Fruit fly (Drosophila melanogaster) whole organism, embryonic: ENCODE data around the gene CG7879.

ENCODE experiments used
- Antp ChIP-seq: fragments of 200-800 bp; sonication (Bioruptor generic); optimal IDR thresholded peaks from 3 replicates; lab custom pipeline; 2016; ENCODE audit warnings: missing biosample characterization, missing genetic modification characterization
- Bdp1 ChIP-seq: fragments of 200-800 bp; sonication (Bioruptor generic); optimal IDR thresholded peaks from 3 replicates; lab custom pipeline; 2016; ENCODE audit warnings: missing biosample characterization, missing genetic modification characterization
- CG10274 ChIP-seq: fragments of 200-800 bp; sonication (Bioruptor generic); optimal IDR thresholded peaks from 3 replicates; lab custom pipeline; 2017; ENCODE audit warnings: missing biosample characterization, mild to moderate bottlenecking, missing genetic modification characterization
- CG12071 ChIP-seq: fragments of 200-800 bp; sonication (Bioruptor generic); optimal IDR thresholded peaks from 3 replicates; lab custom pipeline; 2018; ENCODE audit warnings: missing biosample characterization, mild to moderate bottlenecking, missing genetic modification characterization
- CG12744 ChIP-seq: fragments of 200-800 bp; sonication (Bioruptor generic); optimal IDR thresholded peaks from 2 replicates; lab custom pipeline; 2016; ENCODE audit warnings: missing biosample characterization, missing genetic modification characterization
- CG12942 ChIP-seq: fragments of 200-800 bp; sonication (Bioruptor generic); optimal IDR thresholded peaks from 3 replicates; lab custom pipeline; 2016; ENCODE audit warnings: missing biosample characterization, missing genetic modification characterization
- CG13287 ChIP-seq: fragments of 200-800 bp; sonication (Bioruptor generic); IDR thresholded peaks from 2 replicates; pipeline ENCODE4 v1.3.6; 2022; ENCODE audit warnings: missing biosample characterization, missing genetic modification characterization; ENCODE audit not compliant: partially characterized antibody
- CG15073 ChIP-seq: fragments of 200-800 bp; sonication (Bioruptor generic); optimal IDR thresholded peaks from 2 replicates; lab custom pipeline; 2016; ENCODE audit warnings: missing biosample characterization, missing genetic modification characterization
- CG15696 ChIP-seq: fragments of 200-800 bp; sonication (Bioruptor generic); optimal IDR thresholded peaks from 2 replicates; lab custom pipeline; 2019; ENCODE audit warnings: missing biosample characterization, mild to moderate bottlenecking, missing genetic modification characterization, moderate library complexity
- CG18011 ChIP-seq: fragments of 200-800 bp; sonication (Bioruptor generic); optimal IDR thresholded peaks from 2 replicates; lab custom pipeline; 2017; ENCODE audit warnings: missing biosample characterization, missing genetic modification characterization, mild to moderate bottlenecking, moderate library complexity, missing genotype
- CG18599 ChIP-seq: fragments of 200-800 bp; sonication (Bioruptor generic); optimal IDR thresholded peaks from 3 replicates; lab custom pipeline; 2017; ENCODE audit warnings: missing biosample characterization, missing genetic modification characterization, mild to moderate bottlenecking, moderate library complexity, missing genetic modification reagents
- CG31441 ChIP-seq: fragments of 200-800 bp; sonication (Bioruptor generic); IDR thresholded peaks from 2 replicates; pipeline ENCODE4 v1.3.6; 2022; ENCODE audit warnings: missing biosample characterization, missing genetic modification characterization
- CG32772 ChIP-seq: fragments of 200-800 bp; sonication (Bioruptor generic); IDR thresholded peaks from 2 replicates; pipeline ENCODE4 v1.3.6; 2022; ENCODE audit warnings: missing biosample characterization, missing genetic modification characterization
- CG34376 ChIP-seq: fragments of 200-800 bp; sonication (Bioruptor generic); optimal IDR thresholded peaks from 2 replicates; lab custom pipeline; 2018; ENCODE audit warnings: missing biosample characterization, mild to moderate bottlenecking, missing genetic modification characterization
- CG7556 ChIP-seq: fragments of 200-800 bp; sonication (Bioruptor generic); optimal IDR thresholded peaks from 2 replicates; lab custom pipeline; 2017; ENCODE audit warnings: missing biosample characterization, mild to moderate bottlenecking, missing genetic modification characterization
- CG9876 ChIP-seq: fragments of 200-800 bp; sonication (Bioruptor generic); optimal IDR thresholded peaks from 2 replicates; lab custom pipeline; 2016; ENCODE audit warnings: missing biosample characterization, missing genetic modification characterization
- D ChIP-seq, 2 experiments: fragments of 200-800 bp in 1 of 2; fragments of >200 bp in 1 of 2; sonication (Bioruptor generic) in 1 of 2; optimal IDR thresholded peaks; 2 replicates in 1 of 2; 3 replicates in 1 of 2; lab custom pipeline; 2017; ENCODE audit warnings: mild to moderate bottlenecking in 1 of 2, missing biosample characterization in 1 of 2, missing genetic modification characterization in 1 of 2, missing genetic modification reagents in 1 of 2
- Dref ChIP-seq: fragments of 200-800 bp; sonication (Bioruptor generic); IDR thresholded peaks from 2 replicates; pipeline ENCODE4 v1.3.6; 2022; ENCODE audit warnings: missing biosample characterization, missing genetic modification characterization
- H15 ChIP-seq: fragments of 200-800 bp; sonication (Bioruptor generic); IDR thresholded peaks from 3 replicates; pipeline ENCODE4 v1.3.6; 2022; ENCODE audit warnings: missing biosample characterization, missing genetic modification characterization
- Hr3 ChIP-seq: fragments of 200-800 bp; sonication (Bioruptor generic); optimal IDR thresholded peaks from 3 replicates; lab custom pipeline; 2016; ENCODE audit warnings: missing biosample characterization, missing genetic modification characterization
- Mrtf ChIP-seq: fragments of 200-800 bp; sonication (Bioruptor generic); IDR thresholded peaks from 3 replicates; pipeline ENCODE4 v1.3.6; 2022; ENCODE audit warnings: missing biosample characterization, missing genetic modification characterization
- Neu2 ChIP-seq: fragments of 200-800 bp; sonication (Bioruptor generic); optimal IDR thresholded peaks from 3 replicates; lab custom pipeline; 2016; ENCODE audit warnings: missing biosample characterization, missing genetic modification characterization, borderline replicate concordance
- Nf-YA ChIP-seq: fragments of 200-800 bp; sonication (Bioruptor generic); IDR thresholded peaks from 2 replicates; pipeline ENCODE4 v1.3.6; 2022; ENCODE audit warnings: missing biosample characterization, missing genetic modification characterization
- aop ChIP-seq: fragments of 200-800 bp; sonication (Bioruptor generic); IDR thresholded peaks from 2 replicates; pipeline ENCODE4 v1.3.6; 2022; ENCODE audit warnings: missing biosample characterization, missing genetic modification characterization
- az2 ChIP-seq: fragments of 200-800 bp; sonication (Bioruptor generic); optimal IDR thresholded peaks from 3 replicates; lab custom pipeline; 2016; ENCODE audit warnings: missing biosample characterization, missing genetic modification characterization
- crp ChIP-seq, 2 experiments: fragments of 200-800 bp; sonication (Bioruptor generic); optimal IDR thresholded peaks; 2 replicates in 1 of 2; 3 replicates in 1 of 2; lab custom pipeline; 2017; ENCODE audit warnings: missing biosample characterization in 2 of 2, missing genetic modification characterization in 2 of 2, mild to moderate bottlenecking in 1 of 2, moderate library complexity in 1 of 2
- cwo ChIP-seq: fragments of 200-800 bp; sonication (Bioruptor generic); optimal IDR thresholded peaks from 3 replicates; lab custom pipeline; 2017; ENCODE audit warnings: missing biosample characterization, missing genetic modification characterization, mild to moderate bottlenecking, moderate library complexity, missing genetic modification reagents
- fd3F ChIP-seq: fragments of 200-800 bp; sonication (Bioruptor generic); optimal IDR thresholded peaks from 2 replicates; lab custom pipeline; 2018; ENCODE audit warnings: missing biosample characterization, mild to moderate bottlenecking, missing genetic modification characterization, moderate library complexity
- h ChIP-seq: fragments of >200 bp; optimal IDR thresholded peaks from 2 replicates; lab custom pipeline; 2017
- insv ChIP-seq, 2 experiments: fragments of 200-800 bp; sonication (Bioruptor generic); optimal IDR thresholded peaks; 3 replicates each; lab custom pipeline; 2016 to 2018; ENCODE audit warnings: missing biosample characterization in 2 of 2, missing genetic modification characterization in 2 of 2
- jigr1 ChIP-seq: fragments of 200-800 bp; sonication (Bioruptor generic); IDR thresholded peaks from 3 replicates; pipeline ENCODE4 v1.3.6; 2022; ENCODE audit warnings: missing biosample characterization, missing genetic modification characterization
- klu ChIP-seq: fragments of 200-800 bp; sonication (Bioruptor generic); IDR thresholded peaks from 2 replicates; pipeline ENCODE4 v1.3.6; 2022; ENCODE audit warnings: missing biosample characterization, missing genetic modification characterization
- lola ChIP-seq, 3 experiments: fragments of >200 bp in 2 of 3; fragments of 200-800 bp in 1 of 3; sonication (Bioruptor generic) in 1 of 3; optimal IDR thresholded peaks; 2 replicates each; lab custom pipeline; 2017 to 2019; ENCODE audit warnings: missing biosample characterization in 3 of 3, missing genetic modification characterization in 3 of 3, mild to moderate bottlenecking in 1 of 3, moderate library complexity in 1 of 3
- lov ChIP-seq, 2 experiments: fragments of 200-800 bp in 1 of 2; fragments of >200 bp in 1 of 2; sonication (Bioruptor generic) in 1 of 2; IDR thresholded peaks in 1 of 2; optimal IDR thresholded peaks in 1 of 2; 2 replicates in 1 of 2; 3 replicates in 1 of 2; pipeline versions ENCODE4 v1.3.6 to Lab custom; 2017 to 2022; ENCODE audit warnings: missing biosample characterization in 1 of 2, missing genetic modification characterization in 1 of 2
- org-1 ChIP-seq: fragments of 200-800 bp; sonication (Bioruptor generic); optimal IDR thresholded peaks from 2 replicates; lab custom pipeline; 2017; ENCODE audit warnings: missing biosample characterization, missing genetic modification characterization
- pros ChIP-seq: fragments of 200-800 bp; sonication (Bioruptor generic); optimal IDR thresholded peaks from 3 replicates; lab custom pipeline; 2019; ENCODE audit warnings: missing biosample characterization, mild to moderate bottlenecking, missing genetic modification characterization, moderate library complexity
- psq ChIP-seq: fragments of 200-800 bp; sonication (Bioruptor generic); optimal IDR thresholded peaks from 2 replicates; lab custom pipeline; 2017; ENCODE audit warnings: missing biosample characterization, missing genetic modification characterization
- pum ChIP-seq: fragments of 200-800 bp; sonication (Bioruptor generic); optimal IDR thresholded peaks from 2 replicates; lab custom pipeline; 2016; ENCODE audit warnings: missing biosample characterization, missing genetic modification characterization
- salm ChIP-seq: fragments of 200-800 bp; sonication (Bioruptor generic); optimal IDR thresholded peaks from 2 replicates; lab custom pipeline; 2018; ENCODE audit warnings: missing biosample characterization, mild to moderate bottlenecking, missing genetic modification characterization
- slbo ChIP-seq: fragments of 200-800 bp; sonication (Bioruptor generic); IDR thresholded peaks from 2 replicates; pipeline ENCODE4 v1.3.6; 2022; ENCODE audit warnings: missing biosample characterization, missing genetic modification characterization
- slp2 ChIP-seq: fragments of 200-800 bp; sonication (Bioruptor generic); optimal IDR thresholded peaks from 2 replicates; lab custom pipeline; 2016; ENCODE audit warnings: missing biosample characterization, missing genetic modification characterization
- tap ChIP-seq: fragments of 200-800 bp; optimal IDR thresholded peaks from 3 replicates; lab custom pipeline; 2019; ENCODE audit warnings: missing biosample characterization, mild to moderate bottlenecking, missing genetic modification characterization, moderate library complexity
- tgo ChIP-seq: fragments of 200-800 bp; sonication (Bioruptor generic); IDR thresholded peaks from 3 replicates; pipeline ENCODE4 v1.3.6; 2022; ENCODE audit warnings: missing biosample characterization, missing genetic modification characterization
- tll ChIP-seq, 2 experiments: fragments of 200-800 bp in 1 of 2; fragments of >200 bp in 1 of 2; sonication (Bioruptor generic) in 1 of 2; optimal IDR thresholded peaks; 2 replicates each; lab custom pipeline; 2017 to 2019; ENCODE audit warnings: missing biosample characterization in 2 of 2, missing genetic modification characterization in 2 of 2, mild to moderate bottlenecking in 1 of 2, moderate library complexity in 1 of 2
- twi ChIP-seq: fragments of 200-800 bp; optimal IDR thresholded peaks from 2 replicates; lab custom pipeline; 2019; ENCODE audit warnings: missing biosample characterization, mild to moderate bottlenecking, missing genetic modification characterization, moderate library complexity
- zfh2 ChIP-seq: fragments of 200-800 bp; sonication (Bioruptor generic); optimal IDR thresholded peaks from 2 replicates; lab custom pipeline; 2016; ENCODE audit warnings: missing biosample characterization, missing genetic modification characterization

CG7879 gene

dm6 chr3L:1548345-1548970, 19.9 kb downstream of the CG7879 start (continued):
- peak; percentile 69 for TF ChIP-seq zfh2 (GFP tag; lab: Kevin White, UChicago)
- peak; percentile 81 for TF ChIP-seq CG18599 (GFP tag; lab: Kevin White, UChicago)
- no peak for TF ChIP-seq tll (GFP tag; optimal IDR thresholded peaks at IDR 0.05; lab: Kevin White, UChicago)
- peak; percentile 53 for TF ChIP-seq CG31441 (GFP tag; lab: Robert Waterston, UW)
- peak; percentile 48 for TF ChIP-seq fd3F
- TF ChIP-seq CG32772 = 0 out of 2 replicates have a peak, but pooled peaks have one; percentile 11
- peak; percentile 75 for TF ChIP-seq CG7556 (GFP tag; lab: Kevin White, UChicago)
- no peak for TF ChIP-seq CG15073
- peak; percentile 31 for TF ChIP-seq org-1 (GFP tag; lab: Kevin White, UChicago)
- peak; percentile 73 for TF ChIP-seq slbo (GFP tag; lab: Robert Waterston, UW)
- TF ChIP-seq jigr1 (GFP tag; lab: Robert Waterston, UW) = no peak
- no peak for TF ChIP-seq Mrtf (GFP tag; lab: Robert Waterston, UW)

DNA sequence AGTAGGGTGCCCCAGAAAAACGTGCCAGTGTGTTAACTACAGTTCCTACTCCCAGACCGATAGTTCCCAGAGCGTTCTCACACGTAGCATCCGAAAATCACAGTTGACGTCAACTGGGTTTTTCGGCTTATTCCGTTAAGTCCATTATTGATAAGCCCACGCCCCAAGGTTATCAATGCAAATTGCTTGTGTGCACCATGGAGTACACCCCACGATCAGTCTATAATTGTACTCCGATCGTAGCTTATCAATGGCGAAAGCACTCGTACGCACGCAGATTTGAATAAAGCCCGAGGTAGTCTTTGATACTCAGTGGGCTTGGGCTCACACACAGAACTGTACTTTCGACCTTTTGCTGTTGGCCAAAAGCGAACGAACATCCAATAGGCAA, 21.3 kb downstream of the CG7879 start:
- TF ChIP-seq CG18011 (GFP tag; lab: Kevin White, UChicago) (no peak), twi (tag; lab: Kevin White, UChicago) (no peak), aop (GFP tag; lab: Robert Waterston, UW) (no peak), tap (tag; lab: Kevin White, UChicago) (no peak), Neu2 (no peak), Nf-YA (0 out of 2 replicates have a peak, but pooled peaks have one; percentile 17), crp (GFP tag; optimal IDR thresholded peaks at IDR 0.05; lab: Kevin White, UChicago) (no peak), cwo (GFP tag; lab: Kevin White, UChicago) (peak; percentile 6), lola (GFP tag; optimal IDR thresholded peaks at IDR 0.05; lab: Kevin White, UChicago) (no peak), slp2 (no peak), lov (optimal IDR thresholded peaks at IDR 0.05; lab: Kevin White, UChicago) (no peak), lov (GFP tag; IDR thresholded peaks at IDR 0.05; lab: Robert Waterston, UW) (no peak), H15 (GFP tag; lab: Robert Waterston, UW) (no peak), Bdp1 (GFP tag; lab: Kevin White, UChicago) (no peak), pros (GFP tag; lab: Kevin White, UChicago) (no peak), CG13287 (GFP tag; lab: Robert Waterston, UW) (no peak), Hr3 (GFP tag; lab: Kevin White, UChicago) (no peak), CG10274 (GFP tag; lab: Kevin White, UChicago) (no peak)

DNA sequence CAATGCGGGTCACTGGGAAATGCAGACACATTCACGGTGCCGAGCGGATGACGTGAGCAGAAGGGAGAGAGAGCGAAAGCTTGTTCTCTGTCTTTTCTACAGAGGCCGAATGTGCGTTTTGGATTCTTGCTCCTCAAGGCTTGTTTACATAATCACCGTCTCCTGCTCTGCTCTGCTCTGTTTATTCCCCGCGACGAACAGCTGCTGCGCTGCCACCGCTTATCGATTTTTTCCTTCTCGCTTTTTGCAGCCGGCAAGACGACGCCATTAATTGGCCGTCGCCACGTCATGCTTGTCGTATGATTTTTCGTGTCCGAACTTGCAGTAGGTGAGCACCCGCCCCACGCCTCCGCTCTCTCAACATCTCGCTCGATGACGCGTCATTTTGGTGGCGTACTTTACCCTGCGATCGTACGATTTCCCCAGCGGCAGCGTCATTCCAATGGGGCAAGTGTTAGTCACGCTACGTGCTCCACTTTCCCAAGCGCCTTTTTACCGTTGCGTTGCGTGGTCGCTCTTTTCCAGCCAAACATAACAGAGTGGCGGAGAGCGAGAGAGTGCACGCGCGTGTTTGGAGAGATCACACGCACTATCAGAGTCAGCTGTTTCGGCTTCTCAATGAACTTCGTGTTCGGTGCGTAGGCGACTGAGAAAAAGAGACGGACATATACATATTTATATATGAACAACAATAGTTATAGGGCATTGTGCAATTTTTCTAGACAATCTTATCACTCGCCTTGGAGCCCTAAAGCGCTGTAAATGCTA, 21.9 kb downstream of the CG7879 start:
- TF ChIP-seq pum = no peak
- no peak for TF ChIP-seq az2
- TF ChIP-seq CG12744 (GFP tag; lab: Kevin White, UChicago) = no peak
- TF ChIP-seq CG15696 (tag; lab: Kevin White, UChicago) = no peak
- peak; percentile 5 for TF ChIP-seq CG12071 (GFP tag; lab: Kevin White, UChicago)
- no peak for TF ChIP-seq CG12942 (GFP tag; lab: Kevin White, UChicago)
- peak; percentile 46 for TF ChIP-seq CG34376
- no peak for TF ChIP-seq h (lab: Kevin White, UChicago)
- no peak for TF ChIP-seq psq (GFP tag; lab: Kevin White, UChicago)
- no peak for TF ChIP-seq Antp (GFP tag; lab: Kevin White, UChicago)
- no peak for TF ChIP-seq klu (GFP tag; lab: Robert Waterston, UW)
- no peak for TF ChIP-seq salm (tag; lab: Kevin White, UChicago)
- TF ChIP-seq D (optimal IDR thresholded peaks at IDR 0.05; lab: Kevin White, UChicago) = peak; percentile 58
- no peak for TF ChIP-seq D (GFP tag; optimal IDR thresholded peaks at IDR 0.05; lab: Kevin White, UChicago)
- no peak for TF ChIP-seq Dref
- TF ChIP-seq tgo = no peak
- no peak for TF ChIP-seq CG9876 (GFP tag; lab: Kevin White, UChicago)
- no peak for TF ChIP-seq insv (GFP tag; optimal IDR thresholded peaks at IDR 0.05; lab: Kevin White, UChicago)
